Fruit fly (Drosophila melanogaster) S2 (cell line): ENCODE data around the gene CG32206.

Experiments used
- CG8478 ChIP-seq: fragments of >200 bp; optimal IDR thresholded peaks from 2 replicates; lab custom pipeline; 2018
- CTCF ChIP-seq, 2 experiments: fragments of >200 bp; optimal IDR thresholded peaks; 2 replicates each; lab custom pipeline; 2018

dm6 chr3L:19350579-19350978, 62.1 kb downstream of the CG32206 start:
- TF ChIP-seq CTCF (optimal IDR thresholded peaks at IDR 0.05; lab: Kevin White, UChicago) (no peak), CG8478 (lab: Kevin White, UChicago) (no peak)
